Worm (Caenorhabditis elegans) whole organism, late embryonic: ENCODE measurements around the gene try-11.

ENCODE experiments used
- C08G9.2 ChIP-seq: sonication (generic microtip); optimal IDR thresholded peaks from 2 replicates; lab custom pipeline; 2016; ENCODE audit warnings: mild to moderate bottlenecking, missing genetic modification characterization, moderate library complexity, missing compliant biosample characterization
- ama-1 ChIP-seq: fragments of 150-350 bp; optimal IDR thresholded peaks from 2 replicates; lab custom pipeline; 2014
- ceh-14 ChIP-seq: sonication (generic microtip); optimal IDR thresholded peaks from 2 replicates; lab custom pipeline; 2016; ENCODE audit warnings: missing genotype, missing genetic modification characterization, missing compliant biosample characterization
- ceh-18 ChIP-seq: sonication (generic microtip); optimal IDR thresholded peaks from 2 replicates; lab custom pipeline; 2016; ENCODE audit warnings: missing genetic modification characterization, missing compliant biosample characterization
- ceh-24 ChIP-seq: sonication (generic microtip); optimal IDR thresholded peaks from 2 replicates; lab custom pipeline; 2016; ENCODE audit warnings: mild to moderate bottlenecking, missing genetic modification characterization, missing compliant biosample characterization
- che-1 ChIP-seq: sonication (generic microtip); optimal IDR thresholded peaks from 2 replicates; lab custom pipeline; 2016; ENCODE audit warnings: mild to moderate bottlenecking, missing genetic modification characterization, missing compliant biosample characterization
- eyg-1 ChIP-seq: sonication (generic microtip); optimal IDR thresholded peaks from 2 replicates; lab custom pipeline; 2016; ENCODE audit warnings: missing genotype, missing genetic modification characterization, missing compliant biosample characterization
- fkh-10 ChIP-seq: fragments of 150-350 bp; optimal IDR thresholded peaks from 2 replicates; lab custom pipeline; 2014; ENCODE audit warnings: missing biosample characterization, missing genetic modification reagents, missing genetic modification characterization
- nhr-11 ChIP-seq: fragments of 150-350 bp; optimal IDR thresholded peaks from 2 replicates; lab custom pipeline; 2014; ENCODE audit warnings: missing biosample characterization, missing genetic modification characterization
- pha-4 ChIP-seq: fragments of 150-350 bp; optimal IDR thresholded peaks from 2 replicates; lab custom pipeline; 2018; ENCODE audit warnings: missing biosample characterization, missing genetic modification reagents, missing genetic modification characterization
- syd-9 ChIP-seq: sonication (generic microtip); optimal IDR thresholded peaks from 2 replicates; lab custom pipeline; 2016; ENCODE audit warnings: mild to moderate bottlenecking, missing genetic modification characterization, moderate library complexity, missing compliant biosample characterization
- unc-3 ChIP-seq, 2 experiments: fragments of 200-800 bp in 1 of 2; sonication (Bioruptor generic) in 1 of 2; sonication (generic microtip) in 1 of 2; conservative IDR thresholded peaks in 1 of 2; optimal IDR thresholded peaks in 1 of 2; 2 replicates each; pipeline versions ENCODE4 v1.3.6 to Lab custom; 2016 to 2022; ENCODE audit warnings: missing compliant biosample characterization in 2 of 2, missing genetic modification characterization in 2 of 2, missing genetic modification reagents in 1 of 2
- unc-86 ChIP-seq: sonication (generic microtip); optimal IDR thresholded peaks from 2 replicates; lab custom pipeline; 2016; ENCODE audit warnings: missing genetic modification characterization, missing compliant biosample characterization

DNA sequence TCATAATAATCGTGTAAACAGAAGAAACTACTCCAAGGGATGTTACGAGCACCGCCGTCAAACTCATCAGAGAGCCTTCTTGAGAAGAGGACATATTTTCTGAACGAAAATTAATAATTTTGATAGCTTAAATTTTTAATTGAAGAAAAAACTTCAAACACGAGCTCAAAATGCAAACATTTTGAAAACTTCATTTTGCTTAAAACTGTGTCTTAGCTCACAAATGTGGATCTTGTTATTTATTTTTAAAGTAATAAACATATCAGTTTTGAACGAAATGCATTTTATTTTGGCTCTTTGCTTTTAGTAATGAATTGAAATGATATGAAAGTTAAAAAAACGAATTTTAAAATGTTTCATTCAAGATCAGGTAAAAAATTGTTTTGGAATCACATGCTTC is 36.0 kb downstream of the try-11 start, which contains the start of gene srbc-7:
- TF ChIP-seq ama-1 (lab: Kevin White, UChicago) (no peak), nhr-11 (tag; lab: Kevin White, UChicago) (no peak), che-1 (no peak), C08G9.2 (tag; lab: Kevin White, UChicago) (no peak), fkh-10 (GFP tag; lab: Kevin White, UChicago) (no peak), pha-4 (tag; lab: Kevin White, UChicago) (no peak), ceh-14 (tag; lab: Kevin White, UChicago) (no peak), unc-86 (no peak), ceh-24 (tag; lab: Kevin White, UChicago) (no peak), ceh-18 (no peak), unc-3 (GFP tag; conservative IDR thresholded peaks at IDR 0.05; lab: Robert Waterston, UW) (no peak), unc-3 (tag; optimal IDR thresholded peaks at IDR 0.05; lab: Kevin White, UChicago) (no peak), eyg-1 (no peak), syd-9 (tag; lab: Kevin White, UChicago) (no peak)
